Worm (Caenorhabditis elegans) whole organism, L2 larva: Measurements from ENCODE around the gene sms-3.
A peak's percentile ranks its signal among the peaks of the same experiment; 100 is the strongest.

Source experiments
- C34F6.9 ChIP-seq: fragments of 150-350 bp; optimal IDR thresholded peaks from 2 replicates; lab custom pipeline; 2014; ENCODE audit warnings: missing biosample characterization, missing genetic modification characterization
- F13H6.1 ChIP-seq: sonication (generic microtip); optimal IDR thresholded peaks from 2 replicates; lab custom pipeline; 2016; ENCODE audit warnings: missing genetic modification characterization, missing compliant biosample characterization
- R02D3.7 ChIP-seq: fragments of 150-350 bp; optimal IDR thresholded peaks from 2 replicates; lab custom pipeline; 2014; ENCODE audit warnings: missing biosample characterization, missing genetic modification characterization
- Y55F3AM.14 ChIP-seq: fragments of 200-800 bp; sonication (Bioruptor generic); optimal IDR thresholded peaks from 2 replicates; lab custom pipeline; 2018; ENCODE audit warnings: mild to moderate bottlenecking, missing genetic modification characterization, missing compliant biosample characterization
- ZK546.5 ChIP-seq: sonication (generic microtip); optimal IDR thresholded peaks from 2 replicates; lab custom pipeline; 2017; ENCODE audit warnings: missing biosample characterization, missing genetic modification characterization
- alr-1 ChIP-seq: fragments of 150-350 bp; optimal IDR thresholded peaks from 2 replicates; lab custom pipeline; 2014; ENCODE audit warnings: missing biosample characterization, missing genetic modification characterization
- aly-2 ChIP-seq: fragments of 150-350 bp; optimal IDR thresholded peaks from 2 replicates; lab custom pipeline; 2014; ENCODE audit warnings: missing biosample characterization, missing genetic modification characterization
- ceh-16 ChIP-seq: fragments of 150-350 bp; optimal IDR thresholded peaks from 2 replicates; lab custom pipeline; 2014; ENCODE audit warnings: missing biosample characterization, missing genetic modification characterization
- ceh-82 ChIP-seq: fragments of 150-350 bp; optimal IDR thresholded peaks from 2 replicates; lab custom pipeline; 2014; ENCODE audit warnings: missing biosample characterization, missing genetic modification characterization
- crh-2 ChIP-seq: sonication (generic microtip); optimal IDR thresholded peaks from 2 replicates; lab custom pipeline; 2017; ENCODE audit warnings: missing biosample characterization, missing genetic modification characterization
- dmd-4 ChIP-seq: sonication (generic microtip); optimal IDR thresholded peaks from 2 replicates; lab custom pipeline; 2017; ENCODE audit warnings: missing biosample characterization, missing genetic modification characterization
- egl-27 ChIP-seq: sonication (generic microtip); optimal IDR thresholded peaks from 3 replicates; lab custom pipeline; 2017; ENCODE audit warnings: missing biosample characterization, missing genetic modification reagents, missing genetic modification characterization
- elt-1 ChIP-seq: fragments of 150-350 bp; optimal IDR thresholded peaks from 2 replicates; lab custom pipeline; 2014; ENCODE audit warnings: missing biosample characterization, missing genetic modification characterization
- fos-1 ChIP-seq: fragments of 150-350 bp; optimal IDR thresholded peaks from 2 replicates; lab custom pipeline; 2014; ENCODE audit warnings: missing biosample characterization, missing genetic modification characterization
- gmeb-1 ChIP-seq: fragments of 150-350 bp; optimal IDR thresholded peaks from 2 replicates; lab custom pipeline; 2014; ENCODE audit warnings: missing biosample characterization, missing genetic modification characterization
- lin-13 ChIP-seq: fragments of 150-350 bp; optimal IDR thresholded peaks from 2 replicates; lab custom pipeline; 2014; ENCODE audit warnings: missing biosample characterization, missing genetic modification reagents, missing genetic modification characterization
- lin-39 ChIP-seq: fragments of 150-350 bp; optimal IDR thresholded peaks from 2 replicates; lab custom pipeline; 2014; ENCODE audit warnings: missing biosample characterization, missing genetic modification reagents, missing genetic modification characterization
- lsy-2 ChIP-seq, 2 experiments: fragments of 150-350 bp in 1 of 2; sonication (generic microtip) in 1 of 2; optimal IDR thresholded peaks; 2 replicates each; lab custom pipeline; 2014 to 2017; ENCODE audit warnings: missing biosample characterization in 2 of 2, missing genetic modification characterization in 2 of 2
- mab-5 ChIP-seq: fragments of 150-350 bp; optimal IDR thresholded peaks from 2 replicates; lab custom pipeline; 2014; ENCODE audit warnings: missing biosample characterization, missing genetic modification characterization
- mbf-1 ChIP-seq: sonication (generic microtip); optimal IDR thresholded peaks from 2 replicates; lab custom pipeline; 2017; ENCODE audit warnings: missing biosample characterization, missing genetic modification characterization
- mdl-1 ChIP-seq, 2 experiments: fragments of 150-350 bp in 1 of 2; sonication (generic microtip) in 1 of 2; optimal IDR thresholded peaks; 2 replicates each; lab custom pipeline; 2017; ENCODE audit warnings: missing biosample characterization in 2 of 2, missing genetic modification characterization in 2 of 2
- nhr-10 ChIP-seq: sonication (generic microtip); optimal IDR thresholded peaks from 2 replicates; lab custom pipeline; 2017; ENCODE audit warnings: missing biosample characterization, missing genetic modification characterization
- nhr-11 ChIP-seq: fragments of 150-350 bp; optimal IDR thresholded peaks from 2 replicates; lab custom pipeline; 2014; ENCODE audit warnings: missing biosample characterization, missing genetic modification characterization
- nhr-12 ChIP-seq: fragments of 150-350 bp; optimal IDR thresholded peaks from 2 replicates; lab custom pipeline; 2014; ENCODE audit warnings: missing biosample characterization, missing genetic modification characterization
- nhr-129 ChIP-seq: fragments of 150-350 bp; optimal IDR thresholded peaks from 2 replicates; lab custom pipeline; 2014; ENCODE audit warnings: missing biosample characterization, missing genetic modification characterization
- nhr-21 ChIP-seq: fragments of 150-350 bp; optimal IDR thresholded peaks from 2 replicates; lab custom pipeline; 2014; ENCODE audit warnings: missing biosample characterization, missing genetic modification characterization
- nhr-237 ChIP-seq: fragments of 150-350 bp; optimal IDR thresholded peaks from 2 replicates; lab custom pipeline; 2014; ENCODE audit warnings: missing biosample characterization, missing genetic modification characterization
- nhr-25 ChIP-seq: fragments of 150-350 bp; sonication (generic microtip); optimal IDR thresholded peaks from 3 replicates; lab custom pipeline; 2014; ENCODE audit warnings: missing biosample characterization, missing genetic modification characterization
- nhr-6 ChIP-seq: fragments of 150-350 bp; optimal IDR thresholded peaks from 2 replicates; lab custom pipeline; 2014; ENCODE audit warnings: missing biosample characterization, missing genetic modification characterization
- nhr-77 ChIP-seq: fragments of 150-350 bp; optimal IDR thresholded peaks from 2 replicates; lab custom pipeline; 2014; ENCODE audit warnings: missing biosample characterization, missing genetic modification characterization
- skn-1 ChIP-seq: sonication (generic microtip); optimal IDR thresholded peaks from 2 replicates; lab custom pipeline; 2017; ENCODE audit warnings: missing biosample characterization, missing genetic modification characterization
- snpc-4 ChIP-seq: fragments of 150-350 bp; optimal IDR thresholded peaks from 2 replicates; lab custom pipeline; 2014; ENCODE audit warnings: missing biosample characterization, missing genetic modification characterization
- unc-55 ChIP-seq: fragments of 150-350 bp; sonication (generic microtip); optimal IDR thresholded peaks from 3 replicates; lab custom pipeline; 2014; ENCODE audit warnings: missing biosample characterization, missing genetic modification reagents, missing genetic modification characterization
- unc-62 ChIP-seq: fragments of 150-350 bp; optimal IDR thresholded peaks from 2 replicates; lab custom pipeline; 2014; ENCODE audit warnings: missing biosample characterization, missing genetic modification reagents, missing genetic modification characterization
- zag-1 ChIP-seq: fragments of 150-350 bp; optimal IDR thresholded peaks from 2 replicates; lab custom pipeline; 2014; ENCODE audit warnings: missing biosample characterization, missing genetic modification characterization
- ztf-11 ChIP-seq: sonication (generic microtip); optimal IDR thresholded peaks from 2 replicates; lab custom pipeline; 2017; ENCODE audit warnings: missing biosample characterization, missing genetic modification characterization

Gene sms-3

ce11 chrIII:1591681-1592080, 9.3 kb downstream of the sms-3 start:
- peak; percentile 39 for TF ChIP-seq crh-2 (tag; lab: Kevin White, UChicago)
- TF ChIP-seq nhr-6, result no peak
- TF ChIP-seq ceh-82 (tag; lab: Kevin White, UChicago), result no peak
- peak in 1 of 2 experiments; percentile 72 for TF ChIP-seq lsy-2 (tag; optimal IDR thresholded peaks at IDR 0.05; lab: Kevin White, UChicago)
- peak; percentile 47 for TF ChIP-seq C34F6.9 (tag; lab: Kevin White, UChicago)
- peak; percentile 49 for TF ChIP-seq lin-13
- TF ChIP-seq unc-55, result peak; percentile 32
- peak; percentile 8 for TF ChIP-seq mab-5
- no peak for TF ChIP-seq nhr-77 (tag; lab: Kevin White, UChicago)

- no peak for TF ChIP-seq skn-1 (tag; lab: Kevin White, UChicago)
- no peak for TF ChIP-seq dmd-4
- no peak for TF ChIP-seq fos-1 (tag; lab: Kevin White, UChicago)
- no peak for TF ChIP-seq nhr-25 (tag; lab: Kevin White, UChicago)
- no peak for TF ChIP-seq ZK546.5 (tag; lab: Kevin White, UChicago)
- no peak for TF ChIP-seq nhr-129 (tag; lab: Kevin White, UChicago)
- no peak for TF ChIP-seq C34F6.9 (tag; lab: Kevin White, UChicago)
- no peak for TF ChIP-seq crh-2 (tag; lab: Kevin White, UChicago)
These were observed 16.7 kb downstream of the sms-3 start for ce11 chrIII:1584216-1584715.

- TF ChIP-seq ceh-82 (tag; lab: Kevin White, UChicago) (no peak), alr-1 (tag; lab: Kevin White, UChicago) (no peak), egl-27 (tag; lab: Kevin White, UChicago) (no peak), nhr-12 (tag; lab: Kevin White, UChicago) (no peak), Y55F3AM.14 (GFP tag; lab: Kevin White, UChicago) (no peak), snpc-4 (tag; lab: Kevin White, UChicago) (no peak), ZK546.5 (tag; lab: Kevin White, UChicago) (no peak), gmeb-1 (tag; lab: Kevin White, UChicago) (no peak), F13H6.1 (tag; lab: Kevin White, UChicago) (no peak), dmd-4 (no peak), lin-13 (no peak)
- TF ChIP-seq, all 48 proteins: peak for 0
These were observed 17.4 kb downstream of the sms-3 start for ce11 chrIII:1583529-1583928.

ce11 chrIII:1580142-1580541, 20.8 kb downstream of the sms-3 start:
- TF ChIP-seq nhr-237 (no peak), ZK546.5 (tag; lab: Kevin White, UChicago) (no peak), ztf-11 (tag; lab: Kevin White, UChicago) (no peak), lin-39 (tag; lab: Kevin White, UChicago) (no peak), mdl-1 (tag; optimal IDR thresholded peaks at IDR 0.05; lab: Kevin White, UChicago) (no peak), lin-13 (no peak), mab-5 (no peak), nhr-11 (tag; lab: Kevin White, UChicago) (no peak)

ce11 chrIII:1579001-1579400, 21.9 kb downstream of the sms-3 start:
- TF ChIP-seq Y55F3AM.14 (GFP tag; lab: Kevin White, UChicago) (no peak), nhr-10 (tag; lab: Kevin White, UChicago) (no peak), ztf-11 (tag; lab: Kevin White, UChicago) (no peak), mdl-1 (tag; optimal IDR thresholded peaks at IDR 0.05; lab: Kevin White, UChicago) (no peak), nhr-21 (tag; lab: Kevin White, UChicago) (no peak), R02D3.7 (no peak), nhr-6 (no peak), nhr-77 (tag; lab: Kevin White, UChicago) (no peak), lin-13 (no peak)

- no peak for TF ChIP-seq F13H6.1 (tag; lab: Kevin White, UChicago)
- TF ChIP-seq egl-27 (tag; lab: Kevin White, UChicago), result no peak
- no peak for TF ChIP-seq aly-2 (tag; lab: Kevin White, UChicago)
- TF ChIP-seq nhr-237, result no peak
- no peak for TF ChIP-seq skn-1 (tag; lab: Kevin White, UChicago)
- no peak for TF ChIP-seq Y55F3AM.14 (GFP tag; lab: Kevin White, UChicago)
- no peak for TF ChIP-seq mbf-1 (tag; lab: Kevin White, UChicago)
- TF ChIP-seq ceh-16 (tag; lab: Kevin White, UChicago), result no peak
- TF ChIP-seq zag-1 (tag; lab: Kevin White, UChicago), result no peak
- no peak for TF ChIP-seq snpc-4 (tag; lab: Kevin White, UChicago)
- no peak for TF ChIP-seq nhr-21 (tag; lab: Kevin White, UChicago)
- TF ChIP-seq crh-2 (tag; lab: Kevin White, UChicago), result no peak
- no peak for TF ChIP-seq elt-1 (tag; lab: Kevin White, UChicago)
- no peak for TF ChIP-seq unc-62 (GFP tag; lab: Kevin White, UChicago)
These were observed 22.4 kb downstream of the sms-3 start for ce11 chrIII:1578566-1578965.
